Worm (Caenorhabditis elegans) whole organism, L3 larva: ENCODE data around the gene Y57A10C.10.

Experiments
- ZK546.5 ChIP-seq: sonication (generic microtip); optimal IDR thresholded peaks from 2 replicates; lab custom pipeline; 2017; ENCODE audit warnings: missing biosample characterization, missing genetic modification characterization
- ceh-16 ChIP-seq: sonication (generic microtip); optimal IDR thresholded peaks from 2 replicates; lab custom pipeline; 2017; ENCODE audit warnings: missing biosample characterization, missing genetic modification characterization
- ceh-28 ChIP-seq: fragments of 150-350 bp; optimal IDR thresholded peaks from 2 replicates; lab custom pipeline; 2014; ENCODE audit warnings: missing biosample characterization, missing genetic modification reagents, missing genetic modification characterization
- ceh-82 ChIP-seq: fragments of 150-350 bp; optimal IDR thresholded peaks from 2 replicates; lab custom pipeline; 2014; ENCODE audit warnings: missing biosample characterization, missing genetic modification characterization
- ceh-9 ChIP-seq: sonication (generic microtip); optimal IDR thresholded peaks from 2 replicates; lab custom pipeline; 2018; ENCODE audit warnings: missing biosample characterization, missing genetic modification characterization
- daf-12 ChIP-seq: fragments of 150-350 bp; optimal IDR thresholded peaks from 2 replicates; lab custom pipeline; 2014; ENCODE audit warnings: missing biosample characterization, missing genetic modification reagents, missing genetic modification characterization
- egl-27 ChIP-seq: sonication (generic microtip); optimal IDR thresholded peaks from 4 replicates; lab custom pipeline; 2017; ENCODE audit warnings: missing biosample characterization, missing genetic modification reagents, missing genetic modification characterization
- egl-5 ChIP-seq: fragments of 150-350 bp; optimal IDR thresholded peaks from 2 replicates; lab custom pipeline; 2017; ENCODE audit warnings: missing biosample characterization, missing genetic modification reagents, missing genetic modification characterization, inconsistent platforms
- elt-2 ChIP-seq: sonication (generic microtip); optimal IDR thresholded peaks from 2 replicates; lab custom pipeline; 2016; ENCODE audit warnings: missing genetic modification reagents, mild to moderate bottlenecking, missing genetic modification characterization, missing compliant biosample characterization
- elt-3 ChIP-seq, 3 experiments: fragments of 150-350 bp in 1 of 3; sonication (generic microtip) in 2 of 3; optimal IDR thresholded peaks; 2 replicates in 2 of 3; 4 replicates in 1 of 3; lab custom pipeline; 2014 to 2017; ENCODE audit warnings: missing biosample characterization in 3 of 3, missing genetic modification characterization in 3 of 3
- eor-1 ChIP-seq, 2 experiments: fragments of 150-350 bp; optimal IDR thresholded peaks; 2 replicates each; lab custom pipeline; 2014 to 2018; ENCODE audit warnings: missing biosample characterization in 2 of 2, missing genetic modification characterization in 2 of 2
- fkh-10 ChIP-seq: sonication (generic microtip); optimal IDR thresholded peaks from 2 replicates; lab custom pipeline; 2017; ENCODE audit warnings: missing biosample characterization, missing genetic modification reagents, missing genetic modification characterization
- fkh-2 ChIP-seq: fragments of 150-350 bp; optimal IDR thresholded peaks from 2 replicates; lab custom pipeline; 2014; ENCODE audit warnings: missing biosample characterization, missing genetic modification reagents, missing genetic modification characterization
- fos-1 ChIP-seq: fragments of 150-350 bp; optimal IDR thresholded peaks from 2 replicates; lab custom pipeline; 2014; ENCODE audit warnings: missing biosample characterization, missing genetic modification characterization
- hmg-11 ChIP-seq: sonication (generic microtip); optimal IDR thresholded peaks from 2 replicates; lab custom pipeline; 2016; ENCODE audit warnings: missing genetic modification characterization, missing compliant biosample characterization
- jun-1 ChIP-seq: fragments of 150-350 bp; optimal IDR thresholded peaks from 2 replicates; lab custom pipeline; 2014; ENCODE audit warnings: missing biosample characterization, missing genetic modification reagents, missing genetic modification characterization
- lin-15B ChIP-seq: fragments of 150-350 bp; optimal IDR thresholded peaks from 2 replicates; lab custom pipeline; 2014; ENCODE audit warnings: missing biosample characterization, missing genetic modification characterization
- lin-39 ChIP-seq: fragments of 150-350 bp; optimal IDR thresholded peaks from 2 replicates; lab custom pipeline; 2018; ENCODE audit warnings: missing biosample characterization, missing genetic modification reagents, missing genetic modification characterization
- lsy-12 ChIP-seq: sonication (generic microtip); optimal IDR thresholded peaks from 2 replicates; lab custom pipeline; 2016; ENCODE audit warnings: mild to moderate bottlenecking, missing genetic modification characterization, missing compliant biosample characterization
- mdl-1 ChIP-seq: fragments of 150-350 bp; optimal IDR thresholded peaks from 2 replicates; lab custom pipeline; 2014; ENCODE audit warnings: missing biosample characterization, missing genetic modification characterization
- mml-1 ChIP-seq: fragments of 150-350 bp; sonication (generic microtip); optimal IDR thresholded peaks from 3 replicates; lab custom pipeline; 2014; ENCODE audit warnings: missing biosample characterization, missing genetic modification characterization
- nfya-1 ChIP-seq: sonication (generic microtip); optimal IDR thresholded peaks from 2 replicates; lab custom pipeline; 2017; ENCODE audit warnings: missing genetic modification characterization, mild to moderate bottlenecking, missing compliant biosample characterization, antibody characterized with exemption, moderate library complexity; ENCODE audit not compliant: insufficient read depth
- nhr-11 ChIP-seq: fragments of 150-350 bp; optimal IDR thresholded peaks from 2 replicates; lab custom pipeline; 2014; ENCODE audit warnings: missing biosample characterization, missing genetic modification characterization
- nhr-12 ChIP-seq: fragments of 150-350 bp; optimal IDR thresholded peaks from 2 replicates; lab custom pipeline; 2014; ENCODE audit warnings: missing biosample characterization, missing genetic modification characterization
- nhr-23 ChIP-seq: fragments of 150-350 bp; optimal IDR thresholded peaks from 2 replicates; lab custom pipeline; 2014; ENCODE audit warnings: missing biosample characterization, missing genetic modification reagents, missing genetic modification characterization
- nhr-237 ChIP-seq: fragments of 150-350 bp; optimal IDR thresholded peaks from 2 replicates; lab custom pipeline; 2014; ENCODE audit warnings: missing biosample characterization, missing genetic modification characterization
- nhr-25 ChIP-seq: sonication (generic microtip); optimal IDR thresholded peaks from 2 replicates; lab custom pipeline; 2017; ENCODE audit warnings: missing biosample characterization, missing genetic modification characterization
- nhr-28 ChIP-seq: fragments of 150-350 bp; optimal IDR thresholded peaks from 2 replicates; lab custom pipeline; 2014; ENCODE audit warnings: missing biosample characterization, missing genetic modification characterization
- nhr-43 ChIP-seq: sonication (generic microtip); optimal IDR thresholded peaks from 2 replicates; lab custom pipeline; 2016; ENCODE audit warnings: mild to moderate bottlenecking, missing genetic modification characterization, missing compliant biosample characterization; ENCODE audit not compliant: poor library complexity, severe bottlenecking
- nhr-76 ChIP-seq: fragments of 150-350 bp; sonication (generic microtip); optimal IDR thresholded peaks from 5 replicates; lab custom pipeline; 2014; ENCODE audit warnings: missing biosample characterization, missing genetic modification characterization
- nhr-77 ChIP-seq: fragments of 150-350 bp; optimal IDR thresholded peaks from 2 replicates; lab custom pipeline; 2014; ENCODE audit warnings: missing biosample characterization, missing genetic modification characterization
- pha-4 ChIP-seq: fragments of 150-350 bp; optimal IDR thresholded peaks from 2 replicates; lab custom pipeline; 2014; ENCODE audit warnings: missing biosample characterization, missing genetic modification reagents, missing genetic modification characterization
- pqm-1 ChIP-seq: fragments of 150-350 bp; optimal IDR thresholded peaks from 2 replicates; lab custom pipeline; 2017; ENCODE audit warnings: missing biosample characterization, missing genetic modification characterization, inconsistent platforms
- sea-2 ChIP-seq: fragments of 150-350 bp; sonication (generic microtip); optimal IDR thresholded peaks from 4 replicates; lab custom pipeline; 2014; ENCODE audit warnings: missing biosample characterization, missing genetic modification reagents, missing genetic modification characterization
- skn-1 ChIP-seq: fragments of 150-350 bp; optimal IDR thresholded peaks from 2 replicates; lab custom pipeline; 2014; ENCODE audit warnings: missing biosample characterization, missing genetic modification characterization
- snpc-4 ChIP-seq: fragments of 150-350 bp; optimal IDR thresholded peaks from 2 replicates; lab custom pipeline; 2014; ENCODE audit warnings: missing biosample characterization, missing genetic modification characterization
- tbx-2 ChIP-seq: sonication (generic microtip); optimal IDR thresholded peaks from 2 replicates; lab custom pipeline; 2016; ENCODE audit warnings: mild to moderate bottlenecking, missing genetic modification characterization, missing compliant biosample characterization
- unc-39 ChIP-seq: sonication (generic microtip); optimal IDR thresholded peaks from 4 replicates; lab custom pipeline; 2017; ENCODE audit warnings: missing biosample characterization, missing genetic modification characterization
- unc-62 ChIP-seq: fragments of 150-350 bp; sonication (generic microtip); optimal IDR thresholded peaks from 4 replicates; lab custom pipeline; 2014; ENCODE audit warnings: missing biosample characterization, missing genetic modification reagents, missing genetic modification characterization
- zag-1 ChIP-seq: fragments of 150-350 bp; optimal IDR thresholded peaks from 2 replicates; lab custom pipeline; 2014; ENCODE audit warnings: missing biosample characterization, missing genetic modification characterization
- ztf-11 ChIP-seq: fragments of 150-350 bp; optimal IDR thresholded peaks from 2 replicates; lab custom pipeline; 2014; ENCODE audit warnings: missing biosample characterization, missing genetic modification characterization
- ztf-4 ChIP-seq: fragments of 150-350 bp; optimal IDR thresholded peaks from 2 replicates; lab custom pipeline; 2014; ENCODE audit warnings: missing biosample characterization, missing genetic modification characterization

Gene Y57A10C.10

DNA sequence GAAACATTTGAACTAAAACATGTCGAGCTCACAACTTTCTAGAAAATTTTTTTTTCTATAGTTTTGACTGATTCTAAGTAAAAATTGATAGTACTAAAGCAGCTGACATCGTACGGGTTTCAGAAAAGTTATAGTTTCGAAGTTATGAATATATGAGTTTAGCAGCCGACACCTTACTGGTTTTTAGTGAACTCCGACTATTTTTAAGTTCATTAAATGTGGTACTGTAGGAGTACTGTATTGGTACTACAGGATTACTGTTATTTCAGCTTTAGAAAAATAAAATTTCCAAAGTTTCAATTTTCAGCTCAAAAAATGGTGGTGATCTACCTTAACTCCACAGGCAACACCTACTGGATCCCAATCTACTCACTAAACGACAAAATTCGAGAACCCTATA is 24.5 kb upstream of the Y57A10C.10 start, which contains the start of gene sre-37:
TSS of gene sre-37 (plus strand) at position 301 of the 400 bp plus-strand sequence.
- TF ChIP-seq ceh-28 (tag; lab: Kevin White, UChicago) (no peak), pha-4 (tag; lab: Kevin White, UChicago) (no peak), egl-27 (tag; lab: Kevin White, UChicago) (no peak), nhr-23 (tag; lab: Kevin White, UChicago) (no peak), daf-12 (tag; lab: Kevin White, UChicago) (no peak), egl-5 (tag; lab: Kevin White, UChicago) (no peak), unc-39 (tag; lab: Kevin White, UChicago) (no peak), nhr-25 (tag; lab: Kevin White, UChicago) (no peak), fos-1 (tag; lab: Kevin White, UChicago) (no peak), mdl-1 (tag; lab: Kevin White, UChicago) (no peak), mml-1 (tag; lab: Kevin White, UChicago) (no peak), eor-1 (tag; optimal IDR thresholded peaks at IDR 0.05; lab: Kevin White, UChicago) (no peak), nfya-1 (tag; lab: Kevin White, UChicago) (no peak), ZK546.5 (tag; lab: Kevin White, UChicago) (no peak), nhr-12 (tag; lab: Kevin White, UChicago) (no peak), hmg-11 (tag; lab: Kevin White, UChicago) (no peak), fkh-2 (tag; lab: Kevin White, UChicago) (no peak)

DNA sequence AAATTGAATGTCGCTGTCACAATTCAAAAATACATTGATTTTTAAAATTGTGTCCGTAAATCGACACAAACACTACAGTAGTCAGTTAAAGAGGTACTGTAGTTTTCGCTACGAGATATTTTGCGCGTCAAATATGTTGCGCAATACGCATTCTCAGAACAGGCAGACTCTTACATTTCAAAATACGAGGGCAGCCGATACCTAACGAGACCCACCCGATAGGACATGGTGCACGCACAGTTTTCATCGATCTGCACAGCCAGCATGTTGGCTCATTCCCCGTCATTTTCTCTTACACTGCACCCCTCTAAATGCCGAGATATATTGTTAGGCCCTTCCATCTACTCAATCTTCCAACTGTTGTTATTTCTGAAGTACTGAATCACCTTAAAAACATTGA is 21.2 kb upstream of the Y57A10C.10 start, which contains the start of gene F15A4.2:
TSS of gene F15A4.2 (plus strand) at position 301 of the 400 bp plus-strand sequence.
- TF ChIP-seq nfya-1 (tag; lab: Kevin White, UChicago), result no peak
- TF ChIP-seq skn-1, result no peak
- no peak for TF ChIP-seq ztf-11
- TF ChIP-seq nhr-237 (tag; lab: Kevin White, UChicago), result no peak
- TF ChIP-seq snpc-4 (tag; lab: Kevin White, UChicago), result no peak

DNA sequence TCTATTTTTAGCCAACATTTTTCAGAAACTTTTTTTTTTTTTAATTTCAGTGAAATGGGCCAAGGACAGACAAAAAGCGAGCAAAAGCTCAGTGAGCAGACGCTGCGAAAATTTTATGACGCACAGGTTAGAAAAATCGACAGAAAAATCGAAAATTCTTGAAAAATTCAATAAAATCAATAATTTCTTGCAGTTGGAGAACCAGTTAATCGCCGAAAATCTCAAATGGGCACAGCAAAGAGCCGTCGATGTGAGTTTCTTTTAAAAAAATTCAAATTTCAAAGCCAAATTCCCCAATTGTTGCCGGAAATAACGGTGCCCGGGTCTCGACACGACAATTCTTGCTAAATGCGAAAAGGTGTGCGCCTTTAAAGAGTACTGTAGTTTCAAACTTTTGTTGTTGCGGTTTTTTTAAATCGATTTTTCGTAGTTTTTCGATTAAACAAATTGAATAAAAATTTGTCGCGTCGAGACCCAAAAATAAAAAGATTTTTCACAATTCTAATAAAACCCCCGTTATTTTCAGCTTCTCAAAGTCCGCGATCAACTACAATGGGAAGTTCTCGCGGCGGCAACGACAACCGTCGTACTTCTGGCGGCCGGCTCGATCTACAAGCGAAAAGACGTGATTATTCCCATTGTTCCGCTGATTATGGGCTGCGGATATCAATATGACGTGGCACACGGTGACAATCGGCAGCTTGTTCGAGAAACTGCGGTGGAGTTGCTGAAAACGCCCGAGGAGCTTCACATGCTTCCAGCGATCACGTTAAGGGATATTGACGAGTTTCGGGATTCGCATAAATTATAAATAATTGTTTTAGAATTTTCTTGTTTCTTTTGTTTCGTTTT is 19.8 kb upstream of the Y57A10C.10 start, which contains the start of gene tag-280:
TSS of gene tag-280 (plus strand) at position 51 of the 852 bp plus-strand sequence.
- TF ChIP-seq daf-12 (tag; lab: Kevin White, UChicago) (no peak), sea-2 (GFP tag; lab: Kevin White, UChicago) (no peak), jun-1 (no peak), fkh-2 (tag; lab: Kevin White, UChicago) (no peak)

DNA sequence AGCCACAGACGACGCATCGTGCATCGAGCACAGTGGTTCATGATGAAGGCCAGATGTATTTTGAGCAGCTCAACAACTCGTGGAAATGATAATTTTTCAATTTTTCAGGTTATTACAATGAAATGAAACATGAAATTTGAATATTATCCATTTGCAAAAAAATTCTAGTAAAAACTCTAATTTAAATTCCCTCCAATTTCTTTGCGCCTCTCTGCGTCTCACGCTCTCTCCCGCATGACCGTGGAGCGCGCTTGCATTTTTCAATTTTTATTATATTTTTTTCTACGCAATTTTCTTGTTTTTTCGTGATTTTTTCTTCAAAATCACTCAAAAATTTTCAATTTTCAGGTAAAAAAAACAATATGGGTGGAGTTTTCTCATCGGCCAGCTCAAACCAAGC is 18.4 kb upstream of the Y57A10C.10 start, which contains the start of gene tag-281:
TSS of gene tag-281 (plus strand) at position 340 of the 400 bp plus-strand sequence.
- TF ChIP-seq hmg-11 (tag; lab: Kevin White, UChicago) (peak; percentile 22), ZK546.5 (tag; lab: Kevin White, UChicago) (no peak), ztf-4 (tag; lab: Kevin White, UChicago) (no peak), ceh-82 (tag; lab: Kevin White, UChicago) (peak; percentile 44), lin-15B (tag; lab: Kevin White, UChicago) (peak; percentile 92), nhr-23 (tag; lab: Kevin White, UChicago) (peak; percentile 91), ceh-16 (no peak), nhr-12 (tag; lab: Kevin White, UChicago) (no peak), pha-4 (tag; lab: Kevin White, UChicago) (peak; percentile 87), nhr-11 (tag; lab: Kevin White, UChicago) (no peak), pqm-1 (tag; lab: Kevin White, UChicago) (peak; percentile 53), unc-62 (GFP tag; lab: Kevin White, UChicago) (no peak), zag-1 (tag; lab: Kevin White, UChicago) (no peak), nhr-43 (tag; lab: Kevin White, UChicago) (no peak), ztf-11 (no peak), nhr-25 (tag; lab: Kevin White, UChicago) (no peak), egl-5 (tag; lab: Kevin White, UChicago) (peak; percentile 52), nhr-28 (no peak), elt-3 (tag; optimal IDR thresholded peaks at IDR 0.05; lab: Kevin White, UChicago) (no peak), tbx-2 (tag; lab: Kevin White, UChicago) (peak; percentile 6), jun-1 (peak; percentile 52), egl-27 (tag; lab: Kevin White, UChicago) (no peak), nhr-76 (tag; lab: Kevin White, UChicago) (no peak), elt-2 (tag; lab: Kevin White, UChicago) (no peak), daf-12 (tag; lab: Kevin White, UChicago) (no peak), fos-1 (tag; lab: Kevin White, UChicago) (no peak), sea-2 (GFP tag; lab: Kevin White, UChicago) (no peak), ceh-9 (tag; lab: Kevin White, UChicago) (no peak), lin-39 (tag; lab: Kevin White, UChicago) (peak; percentile 49), fkh-10 (GFP tag; lab: Kevin White, UChicago) (peak; percentile 33), snpc-4 (tag; lab: Kevin White, UChicago) (peak; percentile 69), fkh-2 (tag; lab: Kevin White, UChicago) (no peak), nhr-77 (tag; lab: Kevin White, UChicago) (no peak), nfya-1 (tag; lab: Kevin White, UChicago) (peak; percentile 90), mdl-1 (tag; lab: Kevin White, UChicago) (no peak), lsy-12 (tag; lab: Kevin White, UChicago) (no peak)
